Fruit fly (Drosophila melanogaster): ENCODE data around the gene GstD9.

The GstD9 gene

DNA sequence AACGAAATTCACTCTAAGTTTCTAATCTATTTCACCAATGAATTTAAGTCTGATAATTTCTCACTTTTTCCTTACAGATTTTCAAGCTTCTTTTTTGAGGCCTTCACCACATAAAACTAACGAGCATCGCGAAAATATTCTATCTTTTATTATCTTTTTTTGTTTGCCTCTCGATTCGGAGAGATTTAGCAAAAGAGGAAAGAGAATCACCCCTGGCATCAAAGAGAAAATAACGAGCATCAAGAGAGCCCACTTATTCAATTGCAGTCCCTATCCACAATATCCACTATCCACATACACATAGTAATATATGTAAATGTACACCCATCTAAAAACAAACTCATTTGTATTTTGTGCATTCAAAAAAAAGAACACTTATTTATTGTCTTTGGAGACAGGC, at the start of gene GstD9:
GstD9 (minus strand) TSS at position 101 of the 400 bp plus-strand sequence.
- no peak for TF ChIP-seq psq (optimal IDR thresholded peaks at IDR 0.05)
- no peak for TF ChIP-seq Dll (optimal IDR thresholded peaks at IDR 0.05)
- TF ChIP-seq EcR (GFP tag; optimal IDR thresholded peaks at IDR 0.05), result no peak
- no peak for TF ChIP-seq pan (optimal IDR thresholded peaks at IDR 0.05)
- TF ChIP-seq usp (GFP tag; optimal IDR thresholded peaks at IDR 0.05), result no peak
- no peak for TF ChIP-seq CG8478 (optimal IDR thresholded peaks at IDR 0.05)

DNA sequence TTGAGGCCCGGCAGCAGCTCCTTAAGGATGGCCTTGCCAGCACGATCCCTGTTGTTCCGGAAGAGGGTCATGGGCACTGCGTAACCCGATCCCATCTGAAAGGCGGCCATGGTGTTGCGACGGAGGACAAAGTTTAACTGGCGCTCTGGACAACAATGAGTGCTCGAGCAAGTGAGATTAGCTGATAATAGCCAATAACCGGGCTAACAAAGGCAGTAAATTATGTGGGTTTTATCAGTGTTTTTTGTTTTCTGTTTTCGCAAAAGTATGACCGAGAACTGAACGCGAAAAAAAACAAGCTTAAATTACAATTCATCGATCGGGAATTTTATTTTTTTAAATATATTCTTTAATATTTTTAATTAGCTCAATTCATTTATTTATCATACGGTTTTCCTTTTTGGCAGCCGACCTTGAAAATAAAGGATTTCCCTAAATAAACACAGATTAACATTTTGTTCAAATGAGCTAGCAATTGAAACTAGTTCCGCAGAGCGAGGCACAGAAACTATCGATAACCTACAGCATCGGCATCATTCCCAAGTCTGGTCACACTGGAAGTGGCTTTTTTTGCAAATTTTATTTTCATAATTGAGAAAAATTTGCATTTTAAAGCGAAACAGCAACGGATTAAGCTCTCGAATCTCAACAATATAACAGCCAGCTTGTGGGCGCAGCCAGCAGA, 46.1 kb upstream of the GstD9 start, which contains the start of the genes Dip-C and pps:
Dip-C (minus strand) TSS at position 486 of the 685 bp plus-strand sequence.
pps (plus strand) TSS at position 555 of the 685 bp plus-strand sequence.
- no peak for TF ChIP-seq Dll (optimal IDR thresholded peaks at IDR 0.05)
- TF ChIP-seq usp (GFP tag; optimal IDR thresholded peaks at IDR 0.05), result no peak
- no peak for TF ChIP-seq psq (optimal IDR thresholded peaks at IDR 0.05)
- no peak for TF ChIP-seq CG8478 (optimal IDR thresholded peaks at IDR 0.05)
- no peak for TF ChIP-seq EcR (GFP tag; optimal IDR thresholded peaks at IDR 0.05)
- no peak for TF ChIP-seq pan (optimal IDR thresholded peaks at IDR 0.05)

DNA sequence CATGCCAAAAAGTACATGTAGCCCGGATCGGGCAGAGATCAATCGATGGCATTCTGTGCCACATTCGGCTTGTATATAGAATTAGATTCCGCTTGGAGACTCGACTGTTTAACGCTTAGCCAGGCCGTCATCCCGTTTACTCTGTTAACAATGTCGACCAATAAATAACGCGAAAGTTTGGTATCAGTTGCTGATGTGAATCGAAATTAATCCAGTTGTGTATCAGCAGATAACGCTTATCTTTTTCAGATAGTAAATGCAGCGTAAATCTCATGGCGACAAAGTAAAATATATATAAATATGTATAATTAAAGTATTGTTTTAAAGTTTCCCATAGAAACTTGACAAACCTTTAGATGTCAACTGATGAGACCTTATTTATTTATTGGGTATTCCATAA, 44.1 kb upstream of the GstD9 start:
- TF ChIP-seq pan (optimal IDR thresholded peaks at IDR 0.05), result no peak
- TF ChIP-seq psq (optimal IDR thresholded peaks at IDR 0.05), result no peak
- no peak for TF ChIP-seq Dll (optimal IDR thresholded peaks at IDR 0.05)
- TF ChIP-seq usp (GFP tag; optimal IDR thresholded peaks at IDR 0.05), result no peak
- TF ChIP-seq EcR (GFP tag; optimal IDR thresholded peaks at IDR 0.05), result no peak
- TF ChIP-seq CG8478 (optimal IDR thresholded peaks at IDR 0.05), result no peak

DNA sequence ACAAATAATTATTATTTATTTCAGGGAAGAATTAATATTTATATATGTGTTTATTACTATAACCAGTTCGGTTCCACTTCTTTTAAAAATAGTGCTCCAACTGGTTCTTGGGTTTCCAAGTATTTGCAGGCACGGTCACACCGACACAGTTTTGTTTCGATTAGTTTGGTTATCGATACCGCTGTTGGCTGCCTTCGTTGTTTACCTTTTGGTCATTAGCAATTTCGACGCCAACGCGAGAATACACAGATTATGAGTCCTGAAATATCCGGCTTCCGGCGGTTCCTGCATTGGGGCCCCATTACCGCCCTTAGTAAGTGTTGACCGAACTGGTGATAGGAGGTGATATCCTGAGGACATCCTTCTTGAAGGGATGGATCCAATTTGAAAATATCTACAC, 40.8 kb upstream of the GstD9 start, which contains the start of gene CG5196:
CG5196 (plus strand) TSS at position 157 of the 400 bp plus-strand sequence.
- no peak for TF ChIP-seq EcR (GFP tag; optimal IDR thresholded peaks at IDR 0.05)
- TF ChIP-seq Dll (optimal IDR thresholded peaks at IDR 0.05), result no peak
- no peak for TF ChIP-seq pan (optimal IDR thresholded peaks at IDR 0.05)
- TF ChIP-seq usp (GFP tag; optimal IDR thresholded peaks at IDR 0.05), result no peak
- no peak for TF ChIP-seq CG8478 (optimal IDR thresholded peaks at IDR 0.05)
- TF ChIP-seq psq (optimal IDR thresholded peaks at IDR 0.05), result no peak

- TF ChIP-seq psq (optimal IDR thresholded peaks at IDR 0.05) (no peak), usp (GFP tag; optimal IDR thresholded peaks at IDR 0.05) (no peak), pan (optimal IDR thresholded peaks at IDR 0.05) (no peak), Dll (optimal IDR thresholded peaks at IDR 0.05) (no peak), CG8478 (optimal IDR thresholded peaks at IDR 0.05) (no peak), EcR (GFP tag; optimal IDR thresholded peaks at IDR 0.05) (no peak)
Measured at dm6 chr3R:12406235-12407196, 39.2 kb upstream of the GstD9 start, which contains the start of gene CG5167. Gene CG5167 (plus strand): TSS chr3R:12406532.

DNA sequence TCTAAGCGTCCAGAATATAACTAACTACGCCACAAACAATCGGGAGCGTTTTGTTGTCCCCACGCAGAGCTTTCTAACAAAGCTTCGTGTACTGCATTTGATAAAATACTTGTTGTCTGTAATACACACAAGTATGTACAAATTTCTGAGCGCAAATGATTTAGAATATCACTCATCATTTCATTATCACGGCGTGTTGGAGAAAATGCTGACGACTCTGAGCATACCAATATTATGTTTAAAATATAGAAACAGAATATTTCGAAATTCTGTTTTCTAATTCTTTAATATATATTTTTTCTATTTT, 38.5 kb upstream of the GstD9 start, which contains the start of gene Cyp9f2:
Cyp9f2 (minus strand) TSS at position 101 of the 307 bp plus-strand sequence.
- no peak for TF ChIP-seq psq (optimal IDR thresholded peaks at IDR 0.05)
- no peak for TF ChIP-seq pan (optimal IDR thresholded peaks at IDR 0.05)
- no peak for TF ChIP-seq usp (GFP tag; optimal IDR thresholded peaks at IDR 0.05)
- TF ChIP-seq EcR (GFP tag; optimal IDR thresholded peaks at IDR 0.05), result no peak
- TF ChIP-seq CG8478 (optimal IDR thresholded peaks at IDR 0.05), result no peak
- no peak for TF ChIP-seq Dll (optimal IDR thresholded peaks at IDR 0.05)

- TF ChIP-seq CG8478 (optimal IDR thresholded peaks at IDR 0.05) (no peak), Dll (optimal IDR thresholded peaks at IDR 0.05) (no peak), pan (optimal IDR thresholded peaks at IDR 0.05) (no peak), usp (GFP tag; optimal IDR thresholded peaks at IDR 0.05) (no peak), psq (optimal IDR thresholded peaks at IDR 0.05) (no peak), EcR (GFP tag; optimal IDR thresholded peaks at IDR 0.05) (no peak)
Measured at dm6 chr3R:12405134-12405533, 37.8 kb upstream of the GstD9 start.

DNA sequence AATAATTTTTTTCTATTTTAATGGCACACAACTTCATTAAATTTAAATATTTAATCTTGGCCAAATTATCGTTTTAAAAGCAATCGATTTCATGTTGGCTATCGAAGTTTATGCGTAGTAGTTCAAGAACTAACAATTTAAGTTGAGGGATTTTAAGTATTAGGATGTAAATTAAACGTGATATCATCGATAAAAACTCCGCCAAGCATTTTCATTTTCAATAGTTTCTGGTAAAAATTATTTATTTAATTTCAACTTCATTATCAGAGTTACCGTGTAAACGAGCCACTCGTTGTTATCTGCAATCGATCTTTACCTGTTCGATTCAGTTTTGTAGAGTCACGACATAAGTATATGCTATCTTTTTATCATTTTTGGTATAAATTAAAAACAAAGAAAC, 35.6 kb upstream of the GstD9 start:
- no peak for TF ChIP-seq CG8478 (optimal IDR thresholded peaks at IDR 0.05)
- no peak for TF ChIP-seq usp (GFP tag; optimal IDR thresholded peaks at IDR 0.05)
- TF ChIP-seq pan (optimal IDR thresholded peaks at IDR 0.05), result no peak
- no peak for TF ChIP-seq Dll (optimal IDR thresholded peaks at IDR 0.05)
- TF ChIP-seq EcR (GFP tag; optimal IDR thresholded peaks at IDR 0.05), result no peak
- no peak for TF ChIP-seq psq (optimal IDR thresholded peaks at IDR 0.05)

DNA sequence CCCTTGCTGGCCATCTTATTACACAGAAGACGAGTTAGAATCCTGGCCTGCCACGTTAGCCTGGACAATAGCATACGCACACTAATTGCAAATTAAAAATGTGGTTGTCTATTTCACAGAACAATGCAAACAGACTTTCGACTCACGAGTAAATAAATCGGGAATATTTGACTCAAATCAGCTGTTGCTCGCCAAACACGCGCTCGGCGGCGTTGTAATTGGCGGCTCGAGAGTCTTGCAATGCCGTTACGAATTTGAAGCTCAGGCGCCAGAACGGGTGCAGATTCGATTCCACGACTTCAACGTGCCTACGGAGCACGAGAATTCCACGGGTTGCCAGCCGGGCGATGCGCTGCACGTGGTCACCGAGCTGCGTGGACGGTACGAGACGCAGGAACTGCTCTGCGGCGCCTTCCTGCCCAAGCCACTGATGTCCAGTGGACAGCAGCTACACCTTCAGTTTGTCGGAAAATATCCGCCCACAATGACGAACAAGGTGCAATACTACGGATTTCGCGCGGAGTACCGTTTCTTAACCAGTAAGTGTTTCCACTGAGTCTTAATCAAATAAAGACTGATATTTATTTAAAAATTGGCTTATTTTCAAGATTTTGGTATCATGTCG, 34.4 kb upstream of the GstD9 start, which contains the start of gene DNAlig3:
DNAlig3 (minus strand) TSS at position 168 of the 625 bp plus-strand sequence.
- TF ChIP-seq Dll (optimal IDR thresholded peaks at IDR 0.05), result no peak
- no peak for TF ChIP-seq CG8478 (optimal IDR thresholded peaks at IDR 0.05)
- TF ChIP-seq EcR (GFP tag; optimal IDR thresholded peaks at IDR 0.05), result no peak
- no peak for TF ChIP-seq pan (optimal IDR thresholded peaks at IDR 0.05)
- TF ChIP-seq psq (optimal IDR thresholded peaks at IDR 0.05), result no peak
- TF ChIP-seq usp (GFP tag; optimal IDR thresholded peaks at IDR 0.05), result no peak

dm6 chr3R:12398620-12399247, 31.4 kb upstream of the GstD9 start, which contains the start of gene Cyp9f3:
Gene Cyp9f3 (minus strand): TSS chr3R:12398929.
- TF ChIP-seq pan (optimal IDR thresholded peaks at IDR 0.05) (no peak), Dll (optimal IDR thresholded peaks at IDR 0.05) (no peak), usp (GFP tag; optimal IDR thresholded peaks at IDR 0.05) (no peak), EcR (GFP tag; optimal IDR thresholded peaks at IDR 0.05) (no peak), psq (optimal IDR thresholded peaks at IDR 0.05) (no peak), CG8478 (optimal IDR thresholded peaks at IDR 0.05) (no peak)

- TF ChIP-seq CG8478 (optimal IDR thresholded peaks at IDR 0.05), result no peak
- TF ChIP-seq EcR (GFP tag; optimal IDR thresholded peaks at IDR 0.05), result no peak
- no peak for TF ChIP-seq usp (GFP tag; optimal IDR thresholded peaks at IDR 0.05)
- no peak for TF ChIP-seq psq (optimal IDR thresholded peaks at IDR 0.05)
- no peak for TF ChIP-seq pan (optimal IDR thresholded peaks at IDR 0.05)
- no peak for TF ChIP-seq Dll (optimal IDR thresholded peaks at IDR 0.05)
Measured at dm6 chr3R:12398054-12398453, 30.7 kb upstream of the GstD9 start.
